Worm (Caenorhabditis elegans) whole organism, L1 larva: ENCODE data around the gene F41E7.7.

Experiments used
- aly-2 ChIP-seq: fragments of 150-350 bp; optimal IDR thresholded peaks from 2 replicates; lab custom pipeline; 2014; ENCODE audit warnings: missing biosample characterization, missing genetic modification characterization
- ama-1 ChIP-seq: fragments of 150-350 bp; optimal IDR thresholded peaks from 2 replicates; lab custom pipeline; 2014
- ceh-63 ChIP-seq: fragments of 200-800 bp; sonication (Bioruptor generic); optimal IDR thresholded peaks from 2 replicates; lab custom pipeline; 2018; ENCODE audit warnings: mild to moderate bottlenecking, missing genetic modification characterization, missing compliant biosample characterization
- ceh-90 ChIP-seq: sonication (generic microtip); optimal IDR thresholded peaks from 2 replicates; lab custom pipeline; 2016; ENCODE audit warnings: missing genetic modification characterization, missing compliant biosample characterization
- egl-27 ChIP-seq, 2 experiments: fragments of 150-350 bp in 1 of 2; sonication (generic microtip); optimal IDR thresholded peaks; 3 replicates each; lab custom pipeline; 2017 to 2018; ENCODE audit warnings: missing biosample characterization in 2 of 2, missing genetic modification characterization in 2 of 2, missing genetic modification reagents in 2 of 2
- fos-1 ChIP-seq: fragments of 150-350 bp; optimal IDR thresholded peaks from 2 replicates; lab custom pipeline; 2014; ENCODE audit warnings: missing biosample characterization, missing genetic modification characterization
- irx-1 ChIP-seq: sonication (generic microtip); optimal IDR thresholded peaks from 2 replicates; lab custom pipeline; 2016; ENCODE audit warnings: missing genetic modification characterization, missing compliant biosample characterization
- lin-13 ChIP-seq: fragments of 150-350 bp; optimal IDR thresholded peaks from 2 replicates; lab custom pipeline; 2014; ENCODE audit warnings: missing biosample characterization, missing genetic modification reagents, missing genetic modification characterization
- lin-39 ChIP-seq: fragments of 150-350 bp; optimal IDR thresholded peaks from 2 replicates; lab custom pipeline; 2014; ENCODE audit warnings: missing biosample characterization, missing genetic modification reagents, missing genetic modification characterization
- mab-9 ChIP-seq: fragments of 200-800 bp; sonication (Bioruptor generic); IDR thresholded peaks from 2 replicates; pipeline ENCODE4 v1.3.6; 2022; ENCODE audit warnings: missing genetic modification reagents, missing genetic modification characterization, missing compliant biosample characterization
- nhr-28 ChIP-seq: fragments of 150-350 bp; optimal IDR thresholded peaks from 2 replicates; lab custom pipeline; 2014; ENCODE audit warnings: missing biosample characterization, missing genetic modification characterization
- nhr-76 ChIP-seq: sonication (generic microtip); optimal IDR thresholded peaks from 2 replicates; lab custom pipeline; 2017; ENCODE audit warnings: missing biosample characterization, missing genetic modification characterization
- sox-4 ChIP-seq: sonication (generic microtip); optimal IDR thresholded peaks from 2 replicates; lab custom pipeline; 2016; ENCODE audit warnings: missing genetic modification characterization, missing compliant biosample characterization
- unc-98 ChIP-seq: fragments of 200-800 bp; sonication (Bioruptor generic); IDR thresholded peaks from 2 replicates; pipeline ENCODE4 v1.3.6; 2022; ENCODE audit warnings: missing genetic modification characterization, missing compliant biosample characterization

DNA sequence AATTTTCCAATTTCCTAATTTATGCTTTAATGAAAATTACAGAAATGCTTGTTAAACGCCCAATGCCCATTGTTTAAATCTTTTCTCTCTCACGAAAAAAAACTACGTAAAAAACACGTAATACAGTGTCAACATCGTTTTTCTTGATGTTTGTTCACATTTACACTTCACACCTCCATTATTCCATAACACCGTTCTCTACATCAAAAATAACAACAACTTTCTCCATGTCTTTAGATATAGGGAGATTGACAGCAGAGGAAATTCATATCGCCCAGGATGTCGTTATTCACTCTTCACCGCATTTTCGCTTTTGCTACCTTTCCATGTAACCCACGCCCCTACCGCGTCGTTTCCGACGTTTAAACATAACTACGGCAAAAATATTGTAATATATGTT lies 50.5 kb downstream of the F41E7.7 start, which contains the start of gene efhc-1:
- TF ChIP-seq ceh-90 (tag; lab: Kevin White, UChicago) (no peak), nhr-76 (tag; lab: Kevin White, UChicago) (no peak), lin-13 (GFP tag; lab: Kevin White, UChicago) (no peak), nhr-28 (tag; lab: Kevin White, UChicago) (no peak), aly-2 (tag; lab: Kevin White, UChicago) (no peak), mab-9 (GFP tag; lab: Robert Waterston, UW) (no peak), irx-1 (tag; lab: Kevin White, UChicago) (no peak), fos-1 (no peak), ama-1 (lab: Kevin White, UChicago) (no peak), lin-39 (no peak), unc-98 (GFP tag; lab: Robert Waterston, UW) (no peak), ceh-63 (GFP tag; lab: Kevin White, UChicago) (no peak), sox-4 (tag; lab: Kevin White, UChicago) (no peak), egl-27 (tag; optimal IDR thresholded peaks at IDR 0.05; lab: Kevin White, UChicago) (no peak)
